Fruit fly (Drosophila melanogaster) whole organism, wandering third instar larva: ENCODE results near the gene CG10845.

ENCODE experiments used
- CG32264 ChIP-seq: fragments of 200-800 bp; sonication (Bioruptor generic); optimal IDR thresholded peaks from 2 replicates; lab custom pipeline; 2016; ENCODE audit warnings: missing biosample characterization, missing genetic modification characterization
- CrebA ChIP-seq: fragments of 200-800 bp; sonication (Bioruptor generic); optimal IDR thresholded peaks from 2 replicates; lab custom pipeline; 2016; ENCODE audit warnings: missing biosample characterization, mild to moderate bottlenecking, missing genetic modification characterization, borderline replicate concordance
- Myc ChIP-seq: fragments of >200 bp; optimal IDR thresholded peaks from 2 replicates; lab custom pipeline; 2017
- OdsH ChIP-seq: fragments of 200-800 bp; sonication (Bioruptor generic); optimal IDR thresholded peaks from 2 replicates; lab custom pipeline; 2016; ENCODE audit warnings: missing biosample characterization, mild to moderate bottlenecking, missing genetic modification characterization
- Rel ChIP-seq, 2 experiments: fragments of 200-800 bp; sonication (Bioruptor generic) in 1 of 2; optimal IDR thresholded peaks; 2 replicates in 1 of 2; 3 replicates in 1 of 2; lab custom pipeline; 2016 to 2019; ENCODE audit warnings: mild to moderate bottlenecking in 2 of 2, missing biosample characterization in 2 of 2, missing genetic modification characterization in 2 of 2, moderate library complexity in 1 of 2
- Sp1 ChIP-seq: fragments of 200-800 bp; sonication (Bioruptor generic); optimal IDR thresholded peaks from 3 replicates; lab custom pipeline; 2019; ENCODE audit warnings: missing biosample characterization, mild to moderate bottlenecking, missing genetic modification characterization, moderate library complexity
- dl ChIP-seq, 2 experiments: fragments of 175-275, 200-275 bp in 1 of 2; fragments of 200-275 bp in 1 of 2; sonication (Bioruptor generic); optimal IDR thresholded peaks; lab custom pipeline; 2018; ENCODE audit warnings: mild to moderate bottlenecking in 2 of 2, missing biosample characterization in 2 of 2, missing genetic modification characterization in 2 of 2, moderate library complexity in 2 of 2; ENCODE audit not compliant: partially characterized antibody in 2 of 2, insufficient read depth in 1 of 2
- fru ChIP-seq: fragments of 200-800 bp; sonication (Bioruptor generic); optimal IDR thresholded peaks from 3 replicates; lab custom pipeline; 2016; ENCODE audit warnings: missing biosample characterization, mild to moderate bottlenecking, missing genetic modification characterization
- h ChIP-seq: fragments of 200-800 bp; sonication (Bioruptor generic); optimal IDR thresholded peaks from 3 replicates; lab custom pipeline; 2016; ENCODE audit warnings: missing biosample characterization, mild to moderate bottlenecking, missing genetic modification characterization
- lola ChIP-seq: fragments of >200 bp; optimal IDR thresholded peaks from 2 replicates; lab custom pipeline; 2017; ENCODE audit warnings: missing biosample characterization, missing genetic modification characterization
- psq ChIP-seq: fragments of 200-800 bp; sonication (Bioruptor generic); optimal IDR thresholded peaks from 3 replicates; lab custom pipeline; 2017; ENCODE audit warnings: missing biosample characterization, mild to moderate bottlenecking, missing genetic modification characterization, moderate library complexity

dm6 chr3R:24856143-24856542 lies 44.8 kb upstream of the CG10845 start, which contains the start of gene HDAC11:
- TF ChIP-seq CG32264 (no peak), OdsH (GFP tag; lab: Kevin White, UChicago) (no peak), lola (no peak), Myc (lab: Kevin White, UChicago) (no peak), CrebA (no peak), psq (GFP tag; lab: Kevin White, UChicago) (no peak), Rel (GFP tag; optimal IDR thresholded peaks at IDR 0.05; lab: Kevin White, UChicago) (no peak), Rel (tag; optimal IDR thresholded peaks at IDR 0.05; lab: Kevin White, UChicago) (no peak), fru (no peak), dl (GFP tag; optimal IDR thresholded peaks at IDR 0.05; lab: Kevin White, UChicago; ENCODE audit: insufficient read depth in 1 of 2, partially characterized antibody in 2 of 2) (no peak), h (no peak), Sp1 (no peak)
